Fruit fly (Drosophila melanogaster) whole organism, embryonic: Measurements from ENCODE around the gene Spn28B.
A peak's percentile ranks its signal among the peaks of the same experiment; 100 is the strongest.

Experiments used
- Ada2b ChIP-seq: fragments of 200-800 bp; sonication (Bioruptor generic); IDR thresholded peaks from 2 replicates; pipeline ENCODE4 v1.3.6; 2022; ENCODE audit warnings: missing biosample characterization, missing genetic modification characterization
- CG10267 ChIP-seq: fragments of 200-800 bp; sonication (Bioruptor generic); optimal IDR thresholded peaks from 2 replicates; lab custom pipeline; 2018; ENCODE audit warnings: missing biosample characterization, mild to moderate bottlenecking, missing genetic modification characterization, moderate library complexity
- CG10543 ChIP-seq: fragments of 200-800 bp; sonication (Bioruptor generic); optimal IDR thresholded peaks from 3 replicates; lab custom pipeline; 2017; ENCODE audit warnings: missing biosample characterization, mild to moderate bottlenecking, missing genetic modification characterization, moderate library complexity
- CG12155 ChIP-seq: fragments of 200-800 bp; sonication (Bioruptor generic); optimal IDR thresholded peaks from 3 replicates; lab custom pipeline; 2016; ENCODE audit warnings: missing biosample characterization, missing genetic modification characterization
- CG1602 ChIP-seq: fragments of 200-800 bp; sonication (Bioruptor generic); optimal IDR thresholded peaks from 3 replicates; lab custom pipeline; 2016; ENCODE audit warnings: missing biosample characterization, missing genetic modification characterization
- CG17186 ChIP-seq: fragments of 200-800 bp; sonication (Bioruptor generic); optimal IDR thresholded peaks from 3 replicates; lab custom pipeline; 2017; ENCODE audit warnings: missing biosample characterization, missing genetic modification reagents, missing genetic modification characterization
- CG18619 ChIP-seq: fragments of 200-800 bp; sonication (Bioruptor generic); optimal IDR thresholded peaks from 3 replicates; lab custom pipeline; 2017; ENCODE audit warnings: missing biosample characterization, mild to moderate bottlenecking, missing genetic modification characterization
- CG30020 ChIP-seq: fragments of 200-800 bp; optimal IDR thresholded peaks from 2 replicates; lab custom pipeline; 2019; ENCODE audit warnings: missing biosample characterization, mild to moderate bottlenecking, missing genetic modification characterization, moderate library complexity
- CG32532 ChIP-seq: fragments of 200-800 bp; sonication (Bioruptor generic); IDR thresholded peaks from 2 replicates; pipeline ENCODE4 v1.3.6; 2022; ENCODE audit warnings: missing biosample characterization, missing genetic modification characterization
- CG3838 ChIP-seq: fragments of 200-800 bp; sonication (Bioruptor generic); optimal IDR thresholded peaks from 3 replicates; lab custom pipeline; 2016; ENCODE audit warnings: missing biosample characterization, missing genetic modification characterization
- CG43689 ChIP-seq: fragments of 200-800 bp; sonication (Bioruptor generic); IDR thresholded peaks from 2 replicates; pipeline ENCODE4 v1.3.6; 2022; ENCODE audit warnings: missing biosample characterization, missing genetic modification characterization
- CG6683 ChIP-seq: fragments of 200-800 bp; sonication (Bioruptor generic); optimal IDR thresholded peaks from 2 replicates; lab custom pipeline; 2017; ENCODE audit warnings: missing biosample characterization, mild to moderate bottlenecking, missing genetic modification characterization, missing genetic modification reagents
- CG7271 ChIP-seq: fragments of 200-800 bp; sonication (Bioruptor generic); optimal IDR thresholded peaks from 2 replicates; lab custom pipeline; 2018; ENCODE audit warnings: missing biosample characterization, mild to moderate bottlenecking, missing genetic modification characterization, moderate library complexity
- CG7786 ChIP-seq: fragments of 200-800 bp; sonication (Bioruptor generic); optimal IDR thresholded peaks from 2 replicates; lab custom pipeline; 2016; ENCODE audit warnings: missing biosample characterization, missing genetic modification characterization
- CG8290 ChIP-seq, 3 experiments: fragments of 200-800 bp; sonication (Bioruptor generic); optimal IDR thresholded peaks; 2 replicates each; lab custom pipeline; 2016 to 2019; ENCODE audit warnings: missing biosample characterization in 3 of 3, missing genetic modification characterization in 3 of 3, mild to moderate bottlenecking in 2 of 3, moderate library complexity in 1 of 3
- CG8944 ChIP-seq: fragments of 200-800 bp; sonication (Bioruptor generic); optimal IDR thresholded peaks from 3 replicates; lab custom pipeline; 2016; ENCODE audit warnings: missing biosample characterization, missing genetic modification characterization
- CG9817 ChIP-seq: fragments of 200-800 bp; sonication (Bioruptor generic); optimal IDR thresholded peaks from 2 replicates; lab custom pipeline; 2018; ENCODE audit warnings: missing biosample characterization, mild to moderate bottlenecking, missing genetic modification characterization, moderate library complexity
- Chrac-16 ChIP-seq: fragments of 200-800 bp; sonication (Bioruptor generic); optimal IDR thresholded peaks from 3 replicates; lab custom pipeline; 2016; ENCODE audit warnings: missing biosample characterization, missing genetic modification characterization
- D19B ChIP-seq: fragments of 200-800 bp; sonication (Bioruptor generic); optimal IDR thresholded peaks from 2 replicates; lab custom pipeline; 2017; ENCODE audit warnings: missing biosample characterization, mild to moderate bottlenecking, missing genetic modification characterization
- Dfd ChIP-seq, 2 experiments: fragments of >200 bp; optimal IDR thresholded peaks; 2 replicates each; lab custom pipeline; 2017; ENCODE audit warnings: missing biosample characterization in 2 of 2, missing genetic modification characterization in 2 of 2
- Dll ChIP-seq: fragments of 200-800 bp; sonication (Bioruptor generic); IDR thresholded peaks from 4 replicates; pipeline ENCODE4 v1.3.6; 2022; ENCODE audit warnings: missing biosample characterization, missing genetic modification characterization; ENCODE audit not compliant: partially characterized antibody
- Elba2 ChIP-seq: fragments of 200-800 bp; sonication (Bioruptor generic); optimal IDR thresholded peaks from 3 replicates; lab custom pipeline; 2016; ENCODE audit warnings: missing biosample characterization, missing genetic modification characterization
- Ets65A ChIP-seq: fragments of 200-800 bp; sonication (Bioruptor generic); peaks from one replicate; lab custom pipeline; 2016; ENCODE audit warnings: missing biosample characterization, missing genetic modification characterization
- Gug ChIP-seq: fragments of 200-800 bp; sonication (Bioruptor generic); IDR thresholded peaks from 4 replicates; pipeline ENCODE4 v1.3.6; 2022; ENCODE audit warnings: missing biosample characterization, missing genetic modification characterization
- H2.0 ChIP-seq: fragments of 200-800 bp; sonication (Bioruptor generic); IDR thresholded peaks from 2 replicates; pipeline ENCODE4 v1.3.6; 2022; ENCODE audit warnings: missing biosample characterization, missing genetic modification characterization
- HHEX ChIP-seq: fragments of 200-800 bp; sonication (Bioruptor generic); optimal IDR thresholded peaks from 3 replicates; lab custom pipeline; 2017; ENCODE audit warnings: missing biosample characterization, mild to moderate bottlenecking, missing genetic modification characterization, missing genetic modification reagents
- Myb ChIP-seq: fragments of 200-800 bp; sonication (Bioruptor generic); optimal IDR thresholded peaks from 2 replicates; lab custom pipeline; 2016; ENCODE audit warnings: missing biosample characterization, missing genetic modification characterization
- Optix ChIP-seq: fragments of 200-800 bp; sonication (Bioruptor generic); IDR thresholded peaks from 3 replicates; pipeline ENCODE4 v1.3.6; 2022; ENCODE audit warnings: missing biosample characterization, missing genetic modification characterization
- Sin3A ChIP-seq: fragments of >200 bp; optimal IDR thresholded peaks from 2 replicates; lab custom pipeline; 2018
- Stat92E ChIP-seq, 3 experiments: fragments of >200 bp in 2 of 3; fragments of 200-800 bp in 1 of 3; sonication (Bioruptor generic) in 1 of 3; optimal IDR thresholded peaks; 2 replicates each; lab custom pipeline; 2017 to 2019; ENCODE audit warnings: missing biosample characterization in 3 of 3, missing genetic modification characterization in 3 of 3, mild to moderate bottlenecking in 1 of 3, moderate library complexity in 1 of 3
- abd-A ChIP-seq: fragments of 200-800 bp; sonication (Bioruptor generic); optimal IDR thresholded peaks from 3 replicates; lab custom pipeline; 2019; ENCODE audit warnings: missing biosample characterization, mild to moderate bottlenecking, missing genetic modification characterization, moderate library complexity
- al ChIP-seq: fragments of 200-800 bp; sonication (Bioruptor generic); IDR thresholded peaks from 2 replicates; pipeline ENCODE4 v1.3.6; 2022; ENCODE audit warnings: missing biosample characterization, missing genetic modification characterization
- bbx ChIP-seq: fragments of 200-800 bp; sonication (Bioruptor generic); IDR thresholded peaks from 2 replicates; pipeline ENCODE4 v1.3.6; 2022; ENCODE audit warnings: missing biosample characterization, missing genetic modification characterization; ENCODE audit not compliant: partially characterized antibody
- br ChIP-seq: fragments of >200 bp; optimal IDR thresholded peaks from 2 replicates; lab custom pipeline; 2017
- btn ChIP-seq: fragments of 200-800 bp; sonication (Bioruptor generic); optimal IDR thresholded peaks from 2 replicates; lab custom pipeline; 2016; ENCODE audit warnings: missing biosample characterization, missing genetic modification characterization
- ci ChIP-seq: fragments of 200-800 bp; sonication (Bioruptor generic); IDR thresholded peaks from 3 replicates; pipeline ENCODE4 v1.3.6; 2022; ENCODE audit warnings: missing biosample characterization, missing genetic modification characterization
- crp ChIP-seq, 2 experiments: fragments of 200-800 bp; sonication (Bioruptor generic); optimal IDR thresholded peaks; 2 replicates in 1 of 2; 3 replicates in 1 of 2; lab custom pipeline; 2017; ENCODE audit warnings: missing biosample characterization in 2 of 2, missing genetic modification characterization in 2 of 2, mild to moderate bottlenecking in 1 of 2, moderate library complexity in 1 of 2
- eyg ChIP-seq: fragments of 200-800 bp; sonication (Bioruptor generic); optimal IDR thresholded peaks from 3 replicates; lab custom pipeline; 2016; ENCODE audit warnings: missing biosample characterization, missing genetic modification characterization
- her ChIP-seq: fragments of 200-800 bp; sonication (Bioruptor generic); optimal IDR thresholded peaks from 2 replicates; lab custom pipeline; 2016; ENCODE audit warnings: missing biosample characterization, missing genetic modification characterization
- jumu ChIP-seq: fragments of 200-800 bp; sonication (Bioruptor generic); optimal IDR thresholded peaks from 3 replicates; lab custom pipeline; 2016; ENCODE audit warnings: missing biosample characterization, missing genetic modification characterization
- lmd ChIP-seq: fragments of 200-800 bp; sonication (Bioruptor generic); IDR thresholded peaks from 2 replicates; pipeline ENCODE4 v1.3.6; 2022; ENCODE audit warnings: missing biosample characterization, missing genetic modification characterization
- lola ChIP-seq, 3 experiments: fragments of >200 bp in 2 of 3; fragments of 200-800 bp in 1 of 3; sonication (Bioruptor generic) in 1 of 3; optimal IDR thresholded peaks; 2 replicates each; lab custom pipeline; 2017 to 2019; ENCODE audit warnings: missing biosample characterization in 3 of 3, missing genetic modification characterization in 3 of 3, mild to moderate bottlenecking in 1 of 3, moderate library complexity in 1 of 3
- oc ChIP-seq: fragments of 200-800 bp; sonication (Bioruptor generic); optimal IDR thresholded peaks from 2 replicates; lab custom pipeline; 2018; ENCODE audit warnings: missing biosample characterization, mild to moderate bottlenecking, missing genetic modification characterization, moderate library complexity
- odd ChIP-seq: fragments of 200-800 bp; sonication (Bioruptor generic); optimal IDR thresholded peaks from 2 replicates; lab custom pipeline; 2017; ENCODE audit warnings: missing biosample characterization, mild to moderate bottlenecking, missing genetic modification characterization
- pho ChIP-seq: fragments of 200-800 bp; sonication (Bioruptor generic); optimal IDR thresholded peaks from 2 replicates; lab custom pipeline; 2016; ENCODE audit warnings: missing biosample characterization, missing genetic modification characterization
- sd ChIP-seq: fragments of 200-800 bp; sonication (Bioruptor generic); optimal IDR thresholded peaks from 3 replicates; lab custom pipeline; 2018; ENCODE audit warnings: missing biosample characterization, mild to moderate bottlenecking, missing genetic modification characterization, moderate library complexity
- sisA ChIP-seq: fragments of 200-800 bp; sonication (Bioruptor generic); IDR thresholded peaks from 2 replicates; pipeline ENCODE4 v1.3.6; 2022; ENCODE audit warnings: missing biosample characterization, missing genetic modification characterization
- sqz ChIP-seq: fragments of 200-800 bp; sonication (Bioruptor generic); optimal IDR thresholded peaks from 3 replicates; lab custom pipeline; 2018; ENCODE audit warnings: missing biosample characterization, mild to moderate bottlenecking, missing genetic modification characterization
- sug ChIP-seq: fragments of 200-800 bp; optimal IDR thresholded peaks from 2 replicates; lab custom pipeline; 2019; ENCODE audit warnings: missing biosample characterization, mild to moderate bottlenecking, missing genetic modification characterization, moderate library complexity
- toy ChIP-seq: fragments of 200-800 bp; sonication (Bioruptor generic); IDR thresholded peaks from 2 replicates; pipeline ENCODE4 v1.3.6; 2022; ENCODE audit warnings: missing biosample characterization, missing genetic modification characterization
- twi ChIP-seq: fragments of 200-800 bp; optimal IDR thresholded peaks from 2 replicates; lab custom pipeline; 2019; ENCODE audit warnings: missing biosample characterization, mild to moderate bottlenecking, missing genetic modification characterization, moderate library complexity
- wdn ChIP-seq: fragments of 200-800 bp; sonication (Bioruptor generic); IDR thresholded peaks from 2 replicates; pipeline ENCODE4 v1.3.6; 2022; ENCODE audit warnings: missing biosample characterization, missing genetic modification characterization

Gene Spn28B

DNA sequence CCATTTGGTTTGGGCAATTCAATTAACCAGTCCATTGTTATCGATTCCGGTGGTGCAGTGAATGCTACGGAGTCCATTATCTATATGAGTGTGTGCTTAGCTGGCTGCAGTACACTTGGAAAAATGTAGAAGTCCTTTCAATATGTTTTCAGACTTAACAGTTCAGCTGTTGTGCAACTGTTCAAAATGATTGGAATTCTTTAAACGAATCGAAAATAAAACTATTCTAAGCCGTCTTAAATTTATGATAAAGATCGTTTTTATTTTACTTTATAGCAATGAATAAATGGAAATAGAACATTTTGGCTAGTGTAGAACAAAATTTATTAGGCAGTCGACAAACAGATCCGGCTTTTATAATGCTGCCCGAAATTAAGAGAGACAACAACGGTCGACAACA, 35.1 kb downstream of the Spn28B start:
- no peak for TF ChIP-seq CG43689 (GFP tag; lab: Robert Waterston, UW)
- TF ChIP-seq eyg (GFP tag; lab: Kevin White, UChicago) = no peak
- no peak for TF ChIP-seq Myb (GFP tag; lab: Kevin White, UChicago)
- TF ChIP-seq btn (GFP tag; lab: Kevin White, UChicago) = peak; percentile 26
- TF ChIP-seq CG6683 = no peak
- no peak for TF ChIP-seq Dll
- no peak for TF ChIP-seq pho (GFP tag; lab: Kevin White, UChicago)
- TF ChIP-seq D19B = no peak
- no peak for TF ChIP-seq sqz
- TF ChIP-seq Gug (GFP tag; lab: Robert Waterston, UW) = no peak
- TF ChIP-seq Sin3A (lab: Kevin White, UChicago) = no peak
- TF ChIP-seq her (GFP tag; lab: Kevin White, UChicago) = no peak
- TF ChIP-seq twi (tag; lab: Kevin White, UChicago) = no peak
- TF ChIP-seq CG8944 (GFP tag; lab: Kevin White, UChicago) = no peak
- no peak for TF ChIP-seq Optix (GFP tag; lab: Robert Waterston, UW)
- no peak for TF ChIP-seq HHEX (GFP tag; lab: Kevin White, UChicago)
- TF ChIP-seq ci (GFP tag; lab: Robert Waterston, UW) = no peak
- TF ChIP-seq CG18619 = no peak
- TF ChIP-seq CG30020 (tag; lab: Kevin White, UChicago) = no peak
- peak; percentile 19 for TF ChIP-seq jumu (GFP tag; lab: Kevin White, UChicago)
- no peak for TF ChIP-seq sisA (GFP tag; lab: Robert Waterston, UW)
- no peak for TF ChIP-seq toy (GFP tag; lab: Robert Waterston, UW)
- TF ChIP-seq al (GFP tag; lab: Robert Waterston, UW) = no peak
- peak in 1 of 3 experiments; percentile 35 for TF ChIP-seq Stat92E (GFP tag; optimal IDR thresholded peaks at IDR 0.05; lab: Kevin White, UChicago)
- TF ChIP-seq CG3838 (GFP tag; lab: Kevin White, UChicago) = no peak
- TF ChIP-seq H2.0 (GFP tag; lab: Robert Waterston, UW) = no peak
- no peak for TF ChIP-seq bbx
- no peak for TF ChIP-seq Dfd (GFP tag; optimal IDR thresholded peaks at IDR 0.05; lab: Kevin White, UChicago)
- TF ChIP-seq CG32532 (GFP tag; lab: Robert Waterston, UW) = no peak
- TF ChIP-seq CG10543 (GFP tag; lab: Kevin White, UChicago) = no peak
- TF ChIP-seq Chrac-16 (GFP tag; lab: Kevin White, UChicago) = peak; percentile 10
- TF ChIP-seq CG10267 (tag; lab: Kevin White, UChicago) = peak; percentile 62
- TF ChIP-seq CG9817 (tag; lab: Kevin White, UChicago) = no peak
- no peak for TF ChIP-seq br (lab: Kevin White, UChicago)
- no peak for TF ChIP-seq CG8290 (GFP tag; optimal IDR thresholded peaks at IDR 0.05; lab: Kevin White, UChicago)
- no peak for TF ChIP-seq CG8290 (tag; optimal IDR thresholded peaks at IDR 0.05; lab: Kevin White, UChicago)
- no peak for TF ChIP-seq abd-A
- no peak for TF ChIP-seq wdn (GFP tag; lab: Robert Waterston, UW)
- no peak for TF ChIP-seq odd (GFP tag; lab: Kevin White, UChicago)
- peak in 1 of 3 experiments; percentile 82 for TF ChIP-seq lola (GFP tag; optimal IDR thresholded peaks at IDR 0.05; lab: Kevin White, UChicago)
- no peak for TF ChIP-seq CG12155 (GFP tag; lab: Kevin White, UChicago)
- no peak for TF ChIP-seq CG17186
- TF ChIP-seq CG7786 (GFP tag; lab: Kevin White, UChicago) = no peak
- no peak for TF ChIP-seq crp (GFP tag; optimal IDR thresholded peaks at IDR 0.05; lab: Kevin White, UChicago)
- TF ChIP-seq sug = no peak
- TF ChIP-seq oc = peak; percentile 36
- no peak for TF ChIP-seq CG1602
- no peak for TF ChIP-seq sd
- no peak for TF ChIP-seq Ets65A (GFP tag; lab: Kevin White, UChicago)
- peak; percentile 23 for TF ChIP-seq CG7271 (tag; lab: Kevin White, UChicago)
- TF ChIP-seq Elba2 (GFP tag; lab: Kevin White, UChicago) = no peak
- TF ChIP-seq lmd = no peak
- TF ChIP-seq Ada2b (GFP tag; lab: Robert Waterston, UW) = no peak
